Worm (Caenorhabditis elegans) whole organism, midembryonic: ENCODE data around the gene C55B6.1.

Experiments used
- T22C8.4 ChIP-seq: fragments of 200-800 bp; sonication (Bioruptor generic); IDR thresholded peaks from 2 replicates; pipeline ENCODE4 v1.3.6; 2022; ENCODE audit warnings: missing genetic modification characterization, missing compliant biosample characterization
- cog-1 ChIP-seq: sonication (generic microtip); optimal IDR thresholded peaks from 2 replicates; lab custom pipeline; 2016; ENCODE audit warnings: missing genetic modification characterization, missing compliant biosample characterization
- flt-1 ChIP-seq: fragments of 200-800 bp; sonication (Bioruptor generic); IDR thresholded peaks from 2 replicates; pipeline ENCODE4 v1.3.6; 2022; ENCODE audit warnings: missing genetic modification characterization, missing compliant biosample characterization
- klf-2 ChIP-seq: fragments of 200-800 bp; sonication (Bioruptor generic); conservative IDR thresholded peaks from 2 replicates; pipeline ENCODE4 v1.3.6; 2022; ENCODE audit warnings: missing genetic modification reagents, missing genetic modification characterization, missing compliant biosample characterization
- med-1 ChIP-seq: sonication (generic microtip); optimal IDR thresholded peaks from 2 replicates; lab custom pipeline; 2017; ENCODE audit warnings: missing genetic modification characterization, mild to moderate bottlenecking, missing compliant biosample characterization, antibody characterized with exemption, missing genetic modification reagents; ENCODE audit not compliant: insufficient read depth
- ref-1 ChIP-seq: fragments of 200-800 bp; sonication (Bioruptor generic); conservative IDR thresholded peaks from 2 replicates; pipeline ENCODE4 v1.3.6; 2022; ENCODE audit warnings: missing genetic modification reagents, missing genetic modification characterization, missing compliant biosample characterization
- tab-1 ChIP-seq: fragments of 200-800 bp; sonication (Bioruptor generic); IDR thresholded peaks from 2 replicates; pipeline ENCODE4 v1.3.6; 2022; ENCODE audit warnings: missing genetic modification characterization, missing compliant biosample characterization
- ztf-23 ChIP-seq: fragments of 200-800 bp; sonication (Bioruptor generic); IDR thresholded peaks from 2 replicates; pipeline ENCODE4 v1.3.6; 2022; ENCODE audit warnings: missing genetic modification reagents, missing genetic modification characterization, missing compliant biosample characterization
- ztf-29 ChIP-seq: fragments of 200-800 bp; sonication (Bioruptor generic); IDR thresholded peaks from 2 replicates; pipeline ENCODE4 v1.3.6; 2022; ENCODE audit warnings: missing genetic modification reagents, missing genetic modification characterization, missing compliant biosample characterization

C55B6.1 gene

DNA sequence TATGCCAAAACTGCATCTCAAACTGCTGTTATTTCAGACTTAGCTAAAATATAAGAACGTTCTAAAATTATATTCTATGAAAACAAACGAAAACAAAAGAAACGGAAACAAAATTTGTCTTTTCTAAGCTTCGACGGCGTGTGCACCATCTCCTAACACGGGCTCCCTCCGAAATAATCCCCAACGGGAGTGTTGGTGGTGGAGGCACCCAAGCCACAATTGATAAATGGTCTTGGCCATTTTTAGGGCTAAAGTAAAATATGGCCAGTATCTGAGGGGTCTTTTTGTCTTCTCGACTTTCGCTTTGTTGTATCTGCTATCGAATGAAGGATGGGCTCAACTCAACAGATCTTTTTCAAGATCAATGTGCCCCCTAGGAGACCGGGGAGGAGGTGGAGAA lies 24.8 kb upstream of the C55B6.1 start:
- TF ChIP-seq ztf-23 (GFP tag; lab: Robert Waterston, UW) (no peak), med-1 (GFP tag; lab: Kevin White, UChicago) (no peak), T22C8.4 (GFP tag; lab: Robert Waterston, UW) (no peak), ref-1 (no peak), ztf-29 (GFP tag; lab: Robert Waterston, UW) (no peak), klf-2 (GFP tag; lab: Robert Waterston, UW) (no peak), flt-1 (GFP tag; lab: Robert Waterston, UW) (no peak), tab-1 (no peak)

DNA sequence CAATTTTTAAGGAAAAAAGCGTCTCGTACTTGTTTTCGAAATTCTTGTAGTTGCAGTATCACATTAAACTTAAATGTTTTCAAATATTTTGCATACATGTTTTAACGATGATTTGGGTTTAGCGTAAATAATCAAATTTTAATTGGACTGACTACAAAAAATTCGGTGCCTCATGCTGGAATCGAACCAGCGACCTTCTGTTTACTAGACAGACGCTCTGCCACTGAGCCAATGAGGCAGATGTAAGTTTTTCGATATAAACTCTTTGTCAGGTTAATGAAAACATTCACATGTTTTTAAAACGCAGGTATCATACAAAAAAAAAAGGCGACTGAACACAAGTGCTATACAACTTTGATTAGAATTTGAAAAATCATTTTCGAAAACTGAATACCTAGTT lies 23.3 kb upstream of the C55B6.1 start:
- TF ChIP-seq T22C8.4 (GFP tag; lab: Robert Waterston, UW) (no peak), cog-1 (tag; lab: Kevin White, UChicago) (no peak)

DNA sequence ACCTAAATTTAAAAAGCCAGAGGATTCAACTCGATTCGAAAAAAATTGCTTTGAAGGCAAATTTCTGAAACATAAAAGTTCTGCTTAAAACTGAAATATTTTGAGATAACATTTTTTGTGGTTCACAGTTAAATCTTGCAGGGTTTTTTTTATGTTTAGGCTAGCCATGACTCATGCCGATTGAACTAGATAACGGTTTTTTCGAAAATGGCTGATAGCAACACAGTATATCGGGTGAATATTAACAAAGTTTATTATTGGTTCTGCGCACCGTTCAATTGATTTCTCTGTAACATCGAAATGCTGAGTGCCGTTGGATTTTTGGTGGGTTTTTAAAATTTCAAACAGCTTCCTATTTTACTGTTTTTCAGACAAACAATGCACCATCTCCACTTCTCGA lies 22.8 kb upstream of the C55B6.1 start, which contains the start of gene F43E12.1:
Gene F43E12.1, plus strand, starts transcription at position 301 of the 400 bp plus-strand sequence.
- TF ChIP-seq flt-1 (GFP tag; lab: Robert Waterston, UW) = no peak

DNA sequence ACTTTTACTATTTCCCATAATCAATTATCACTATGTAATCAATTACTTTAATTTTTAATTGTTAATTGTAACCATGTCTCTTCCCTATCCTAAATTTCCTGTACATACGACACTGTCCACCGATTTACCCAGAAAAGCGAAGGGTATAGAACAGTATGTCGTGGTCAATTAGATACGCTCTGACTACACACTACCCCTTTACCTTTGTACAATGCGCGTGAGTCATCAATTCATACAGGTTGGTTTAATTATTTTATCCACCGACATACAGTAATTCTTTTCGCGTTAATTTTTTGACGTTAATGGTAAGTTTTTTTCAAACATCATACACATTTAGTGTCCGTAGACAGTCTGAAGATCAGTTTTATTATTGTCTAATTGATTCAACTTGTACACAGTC lies 18.5 kb upstream of the C55B6.1 start:
- TF ChIP-seq ref-1 (no peak), T22C8.4 (GFP tag; lab: Robert Waterston, UW) (no peak), tab-1 (no peak), med-1 (GFP tag; lab: Kevin White, UChicago) (no peak), ztf-29 (GFP tag; lab: Robert Waterston, UW) (no peak), klf-2 (GFP tag; lab: Robert Waterston, UW) (no peak), ztf-23 (GFP tag; lab: Robert Waterston, UW) (no peak; the same call in 1 of the 2 replicates), flt-1 (GFP tag; lab: Robert Waterston, UW) (no peak), cog-1 (tag; lab: Kevin White, UChicago) (no peak)

DNA sequence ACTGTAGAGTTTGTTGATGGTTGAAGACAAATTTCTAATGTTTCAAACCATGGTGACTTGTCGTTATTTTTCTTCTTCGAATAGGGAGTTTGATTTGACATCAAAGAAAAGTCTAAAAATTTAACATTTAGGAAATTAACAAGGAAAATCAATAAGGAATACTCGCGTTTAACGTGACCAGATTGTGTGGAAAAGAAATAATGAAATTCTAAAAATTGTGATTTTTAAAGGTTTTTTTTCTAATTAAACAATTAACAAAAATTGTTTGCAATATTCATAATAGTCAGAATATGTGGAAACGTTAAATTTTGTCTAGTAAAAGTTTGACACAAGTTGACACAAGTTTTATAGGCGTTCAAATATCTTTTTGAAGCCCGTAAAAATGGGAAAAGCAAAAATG lies 12.6 kb upstream of the C55B6.1 start, which contains the start of gene C55B6.4:
Gene C55B6.4, minus strand, starts transcription at position 101 of the 400 bp plus-strand sequence.
- TF ChIP-seq T22C8.4 (GFP tag; lab: Robert Waterston, UW) (no peak), flt-1 (GFP tag; lab: Robert Waterston, UW) (no peak), cog-1 (tag; lab: Kevin White, UChicago) (no peak), tab-1 (no peak), med-1 (GFP tag; lab: Kevin White, UChicago) (no peak), ztf-23 (GFP tag; lab: Robert Waterston, UW) (no peak), klf-2 (GFP tag; lab: Robert Waterston, UW) (no peak), ztf-29 (GFP tag; lab: Robert Waterston, UW) (no peak), ref-1 (no peak)

DNA sequence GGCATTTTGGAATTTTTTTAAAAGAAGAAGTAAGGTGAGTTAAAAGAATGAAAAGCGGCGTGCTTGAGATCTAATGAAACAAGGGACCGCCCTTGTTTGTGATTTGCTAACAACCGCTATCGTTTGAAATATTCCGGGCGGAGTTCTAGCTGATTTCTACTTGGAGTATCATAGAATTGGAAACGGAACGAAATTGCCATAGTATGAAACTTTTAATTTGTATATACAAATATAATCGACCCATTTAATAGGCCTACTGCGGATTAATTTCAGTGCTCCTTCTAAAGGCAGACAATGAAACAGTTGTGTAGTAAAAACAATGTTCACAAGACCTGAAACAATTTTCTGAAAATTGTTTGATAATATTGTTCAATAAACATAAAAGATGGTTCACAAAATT lies 8.3 kb upstream of the C55B6.1 start, which contains the start of gene C55B6.7:
Gene C55B6.7, minus strand, starts transcription at position 101 of the 400 bp plus-strand sequence.
- no peak for TF ChIP-seq T22C8.4 (GFP tag; lab: Robert Waterston, UW)
- no peak for TF ChIP-seq ztf-23 (GFP tag; lab: Robert Waterston, UW)
- TF ChIP-seq cog-1 (tag; lab: Kevin White, UChicago) = no peak
- no peak for TF ChIP-seq tab-1
- no peak for TF ChIP-seq klf-2 (GFP tag; lab: Robert Waterston, UW)
- no peak for TF ChIP-seq flt-1 (GFP tag; lab: Robert Waterston, UW)
- TF ChIP-seq ztf-29 (GFP tag; lab: Robert Waterston, UW) = no peak
- TF ChIP-seq med-1 (GFP tag; lab: Kevin White, UChicago) = no peak
- no peak for TF ChIP-seq ref-1

DNA sequence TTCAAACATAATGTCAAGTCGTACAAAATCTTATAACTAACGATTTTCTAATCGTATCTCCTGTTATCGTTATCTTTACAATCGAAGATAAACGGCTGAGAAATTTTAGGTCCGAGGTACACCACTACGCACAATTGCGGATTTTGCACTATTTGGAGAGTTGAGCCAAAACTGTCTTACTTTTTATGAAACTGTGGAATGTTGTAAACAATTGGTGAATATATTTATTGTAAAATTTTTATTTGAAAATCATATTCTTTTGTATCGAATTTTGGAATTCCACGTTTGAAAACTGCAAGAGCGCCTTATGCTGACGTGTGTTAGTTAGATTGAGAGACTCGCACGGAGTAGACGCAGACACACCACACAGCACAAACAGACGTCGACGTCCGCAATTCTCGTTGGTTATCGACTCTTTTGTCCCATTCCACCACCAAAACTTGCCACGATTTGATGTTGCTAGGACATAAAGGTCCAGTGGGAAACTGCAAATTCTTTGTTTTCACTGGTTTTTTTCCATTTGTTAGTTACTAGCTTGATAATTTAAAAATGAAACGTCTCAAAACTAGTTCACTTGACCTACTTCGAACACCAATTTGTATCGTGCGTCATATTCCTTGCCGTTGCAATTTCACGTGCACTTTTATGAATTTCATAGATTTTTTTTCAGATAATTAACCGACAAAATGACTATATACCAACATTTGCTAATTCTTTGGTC lies 6.1 kb upstream of the C55B6.1 start, which contains the start of gene dnj-7:
Gene dnj-7, plus strand, starts transcription at position 671 of the 721 bp plus-strand sequence.
- TF ChIP-seq med-1 (GFP tag; lab: Kevin White, UChicago) = no peak
- TF ChIP-seq ztf-29 (GFP tag; lab: Robert Waterston, UW) = no peak

DNA sequence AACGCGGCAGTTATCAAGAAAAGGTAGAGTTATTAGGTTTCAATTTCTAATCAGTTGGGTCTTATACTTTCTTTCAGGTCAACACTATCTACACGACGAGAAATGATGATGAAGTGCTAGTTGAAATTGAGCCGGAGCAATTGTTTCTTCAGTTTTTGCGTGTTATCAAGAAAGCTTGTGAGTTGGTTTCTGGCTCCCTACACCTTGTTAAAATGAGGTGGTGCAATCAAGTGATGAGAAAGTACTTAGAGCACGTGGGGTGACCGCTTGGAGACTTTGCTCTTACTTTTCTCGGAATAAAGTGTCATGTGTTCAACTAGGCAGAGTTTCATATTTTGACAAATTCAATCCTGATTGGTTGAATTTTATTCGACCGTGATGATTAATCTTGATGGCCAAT lies 311 bp downstream of the C55B6.1 start:
- TF ChIP-seq tab-1 (no peak), cog-1 (tag; lab: Kevin White, UChicago) (no peak), med-1 (GFP tag; lab: Kevin White, UChicago) (no peak), ztf-23 (GFP tag; lab: Robert Waterston, UW) (no peak), flt-1 (GFP tag; lab: Robert Waterston, UW) (no peak), T22C8.4 (GFP tag; lab: Robert Waterston, UW) (no peak), klf-2 (GFP tag; lab: Robert Waterston, UW) (no peak), ref-1 (no peak), ztf-29 (GFP tag; lab: Robert Waterston, UW) (no peak)

DNA sequence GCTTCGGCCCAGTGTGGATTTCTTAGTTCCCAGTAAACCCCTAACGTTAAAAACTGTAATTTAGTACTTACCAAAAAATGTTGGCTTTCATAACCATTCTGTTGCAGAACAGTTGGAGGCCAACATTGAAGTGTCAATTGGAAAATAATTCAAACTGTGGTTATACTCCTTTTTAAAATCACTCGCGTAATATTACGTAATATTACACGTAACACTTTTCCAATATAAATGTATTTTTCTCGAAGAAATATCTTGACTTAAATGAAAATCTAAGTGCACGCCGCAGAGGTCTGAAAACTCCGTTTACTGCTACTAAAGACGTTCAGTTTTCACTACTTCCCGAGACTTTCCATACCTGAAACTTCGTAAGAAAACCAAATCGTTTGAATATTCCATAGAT lies 4.0 kb downstream of the C55B6.1 start:
- TF ChIP-seq ztf-29 (GFP tag; lab: Robert Waterston, UW) (no peak), tab-1 (no peak), klf-2 (GFP tag; lab: Robert Waterston, UW) (no peak), cog-1 (tag; lab: Kevin White, UChicago) (no peak), flt-1 (GFP tag; lab: Robert Waterston, UW) (no peak), ztf-23 (GFP tag; lab: Robert Waterston, UW) (no peak), T22C8.4 (GFP tag; lab: Robert Waterston, UW) (no peak), med-1 (GFP tag; lab: Kevin White, UChicago) (no peak), ref-1 (no peak)

DNA sequence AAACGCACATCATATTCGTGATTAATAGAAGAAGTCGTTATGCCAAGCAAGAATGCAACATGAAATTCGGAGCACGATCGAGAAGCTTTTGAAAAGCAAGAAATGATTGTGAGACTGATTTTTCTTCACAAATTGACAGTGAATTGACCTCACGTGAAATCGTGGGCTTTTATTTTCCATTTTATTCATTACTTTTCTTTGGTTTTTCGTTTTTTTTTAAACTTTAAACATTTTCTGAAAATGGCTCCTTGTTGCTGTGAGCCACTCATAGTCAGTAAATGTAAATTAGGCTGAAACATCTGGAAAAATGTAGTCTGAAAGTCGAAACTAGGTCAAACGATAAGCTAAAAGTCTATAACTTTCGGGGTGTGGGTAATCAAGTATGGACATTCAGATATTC lies 5.0 kb downstream of the C55B6.1 start, which contains the start of gene C55B6.5:
Gene C55B6.5, minus strand, starts transcription at position 101 of the 400 bp plus-strand sequence.
- TF ChIP-seq klf-2 (GFP tag; lab: Robert Waterston, UW) (no peak), T22C8.4 (GFP tag; lab: Robert Waterston, UW) (no peak), cog-1 (tag; lab: Kevin White, UChicago) (no peak), flt-1 (GFP tag; lab: Robert Waterston, UW) (no peak), tab-1 (no peak), med-1 (GFP tag; lab: Kevin White, UChicago) (no peak), ztf-29 (GFP tag; lab: Robert Waterston, UW) (no peak), ztf-23 (GFP tag; lab: Robert Waterston, UW) (no peak), ref-1 (no peak)
